Fruit fly (Drosophila melanogaster): ENCODE results near the gene CG3402.

DNA sequence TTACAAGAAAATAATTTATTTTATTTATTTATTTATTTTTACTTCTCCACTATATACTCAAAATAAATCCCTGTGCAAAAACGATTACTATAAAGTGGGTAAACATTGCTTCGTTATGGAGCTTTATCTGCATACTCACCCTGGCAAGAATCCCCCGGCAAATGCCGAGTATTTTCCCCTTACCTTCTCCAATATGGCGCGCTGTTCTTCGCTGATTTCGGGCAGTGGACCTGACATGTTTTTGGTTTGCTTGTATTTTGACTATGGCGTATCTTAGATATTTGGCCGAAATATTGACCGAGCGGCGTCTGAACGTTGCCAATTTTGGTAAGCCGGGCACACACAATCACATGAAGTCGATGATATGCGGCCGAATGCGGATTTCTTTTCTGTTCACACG is 49.5 kb downstream of the CG3402 start:
- TF ChIP-seq CTCF (optimal IDR thresholded peaks at IDR 0.05), result no peak
- TF ChIP-seq CG8478 (optimal IDR thresholded peaks at IDR 0.05), result no peak

Data from S2 (cell line).